Fruit fly (Drosophila melanogaster) whole organism, embryonic: ENCODE measurements around the gene CG32295.

Source experiments
- CG10979 ChIP-seq: fragments of 200-800 bp; sonication (Bioruptor generic); optimal IDR thresholded peaks from 2 replicates; lab custom pipeline; 2018; ENCODE audit warnings: missing biosample characterization, mild to moderate bottlenecking, missing genetic modification characterization, moderate library complexity
- CG13624 ChIP-seq: fragments of 200-800 bp; sonication (Bioruptor generic); optimal IDR thresholded peaks from 2 replicates; lab custom pipeline; 2016; ENCODE audit warnings: missing biosample characterization, missing genetic modification characterization
- CG13894 ChIP-seq: fragments of 200-800 bp; sonication (Bioruptor generic); optimal IDR thresholded peaks from 3 replicates; lab custom pipeline; 2018; ENCODE audit warnings: missing biosample characterization, mild to moderate bottlenecking, missing genetic modification characterization, moderate library complexity
- CG14441 ChIP-seq: fragments of 200-800 bp; sonication (Bioruptor generic); IDR thresholded peaks from 2 replicates; pipeline ENCODE4 v1.3.6; 2022; ENCODE audit warnings: missing biosample characterization, missing genetic modification characterization
- CG14860 ChIP-seq: fragments of 200-800 bp; sonication (Bioruptor generic); IDR thresholded peaks from 3 replicates; pipeline ENCODE4 v1.3.6; 2022; ENCODE audit warnings: missing biosample characterization, missing genetic modification characterization; ENCODE audit not compliant: partially characterized antibody
- CG15011 ChIP-seq: fragments of 200-800 bp; sonication (Bioruptor generic); optimal IDR thresholded peaks from 3 replicates; lab custom pipeline; 2018; ENCODE audit warnings: missing biosample characterization, mild to moderate bottlenecking, missing genetic modification characterization
- CG15601 ChIP-seq: fragments of 200-800 bp; sonication (Bioruptor generic); optimal IDR thresholded peaks from 3 replicates; lab custom pipeline; 2019; ENCODE audit warnings: missing biosample characterization, mild to moderate bottlenecking, missing genetic modification characterization, moderate library complexity
- CG16813 ChIP-seq: fragments of 200-800 bp; sonication (Bioruptor generic); IDR thresholded peaks from 3 replicates; pipeline ENCODE4 v1.3.6; 2022; ENCODE audit warnings: missing biosample characterization, missing genetic modification characterization; ENCODE audit not compliant: partially characterized antibody
- CG17361 ChIP-seq: fragments of 200-800 bp; sonication (Bioruptor generic); IDR thresholded peaks from 3 replicates; pipeline ENCODE4 v1.3.6; 2022; ENCODE audit warnings: missing biosample characterization, missing genetic modification characterization
- CG18476 ChIP-seq: fragments of 200-800 bp; sonication (Bioruptor generic); optimal IDR thresholded peaks from 2 replicates; lab custom pipeline; 2016; ENCODE audit warnings: missing biosample characterization, mild to moderate bottlenecking, missing genetic modification characterization
- CG2199 ChIP-seq: fragments of 200-800 bp; sonication (Bioruptor generic); IDR thresholded peaks from 3 replicates; pipeline ENCODE4 v1.3.6; 2022; ENCODE audit warnings: missing biosample characterization, missing genetic modification characterization
- CG4282 ChIP-seq: fragments of 200-800 bp; sonication (Bioruptor generic); optimal IDR thresholded peaks from 2 replicates; lab custom pipeline; 2016; ENCODE audit warnings: missing biosample characterization, missing genetic modification characterization
- CG6683 ChIP-seq: fragments of 200-800 bp; sonication (Bioruptor generic); optimal IDR thresholded peaks from 2 replicates; lab custom pipeline; 2017; ENCODE audit warnings: missing biosample characterization, mild to moderate bottlenecking, missing genetic modification characterization, missing genetic modification reagents
- CG6765 ChIP-seq: fragments of 200-800 bp; sonication (Bioruptor generic); optimal IDR thresholded peaks from 3 replicates; lab custom pipeline; 2017; ENCODE audit warnings: missing biosample characterization, mild to moderate bottlenecking, missing genetic modification characterization
- CG7839 ChIP-seq: fragments of 200-800 bp; sonication (Bioruptor generic); optimal IDR thresholded peaks from 3 replicates; lab custom pipeline; 2018; ENCODE audit warnings: missing biosample characterization, mild to moderate bottlenecking, missing genetic modification characterization, moderate library complexity
- CG8478 ChIP-seq: fragments of >200 bp; optimal IDR thresholded peaks from 2 replicates; lab custom pipeline; 2018
- Deaf1 ChIP-seq: fragments of 200-800 bp; optimal IDR thresholded peaks from 3 replicates; lab custom pipeline; 2019; ENCODE audit warnings: missing biosample characterization, mild to moderate bottlenecking, missing genetic modification characterization, moderate library complexity
- ERR ChIP-seq: fragments of 200-800 bp; sonication (Bioruptor generic); optimal IDR thresholded peaks from 2 replicates; lab custom pipeline; 2016; ENCODE audit warnings: missing biosample characterization, missing genetic modification characterization
- Ets97D ChIP-seq: fragments of 200-800 bp; sonication (Bioruptor generic); optimal IDR thresholded peaks from 3 replicates; lab custom pipeline; 2016; ENCODE audit warnings: missing biosample characterization, missing genetic modification characterization
- Hey ChIP-seq: fragments of 200-800 bp; sonication (Bioruptor generic); optimal IDR thresholded peaks from 3 replicates; lab custom pipeline; 2018; ENCODE audit warnings: missing biosample characterization, mild to moderate bottlenecking, missing genetic modification characterization
- Hsf ChIP-seq: fragments of 200-800 bp; sonication (Bioruptor generic); optimal IDR thresholded peaks from 3 replicates; lab custom pipeline; 2016; ENCODE audit warnings: missing biosample characterization, missing genetic modification characterization
- Kr ChIP-seq: fragments of 200-800 bp; sonication (Bioruptor generic); optimal IDR thresholded peaks from 2 replicates; lab custom pipeline; 2017; ENCODE audit warnings: missing biosample characterization, mild to moderate bottlenecking, missing genetic modification characterization
- Med ChIP-seq: fragments of 200-800 bp; sonication (Bioruptor generic); peaks from one replicate; lab custom pipeline; 2016; ENCODE audit warnings: missing biosample characterization, missing genetic modification characterization, mild to moderate bottlenecking, inconsistent platforms, moderate library complexity
- NC2β ChIP-seq: fragments of 200-800 bp; sonication (Bioruptor generic); optimal IDR thresholded peaks from 2 replicates; lab custom pipeline; 2016; ENCODE audit warnings: missing biosample characterization, missing genetic modification characterization
- Sry-δ ChIP-seq: fragments of 200-800 bp; sonication (Bioruptor generic); optimal IDR thresholded peaks from 2 replicates; lab custom pipeline; 2016; ENCODE audit warnings: missing biosample characterization, missing genetic modification characterization
- Ssrp ChIP-seq: fragments of 200-800 bp; sonication (Bioruptor generic); optimal IDR thresholded peaks from 2 replicates; lab custom pipeline; 2018; ENCODE audit warnings: missing biosample characterization, mild to moderate bottlenecking, missing genetic modification characterization, moderate library complexity
- ap ChIP-seq: fragments of 200-800 bp; sonication (Bioruptor generic); IDR thresholded peaks from 2 replicates; pipeline ENCODE4 v1.3.6; 2022; ENCODE audit warnings: missing biosample characterization, missing genetic modification characterization
- bigmax ChIP-seq: fragments of 200-800 bp; sonication (Bioruptor generic); optimal IDR thresholded peaks from 2 replicates; lab custom pipeline; 2018; ENCODE audit warnings: missing biosample characterization, mild to moderate bottlenecking, missing genetic modification characterization
- crc ChIP-seq: fragments of 200-800 bp; sonication (Bioruptor generic); optimal IDR thresholded peaks from 2 replicates; lab custom pipeline; 2016; ENCODE audit warnings: missing biosample characterization, missing genetic modification characterization
- croc ChIP-seq: fragments of 200-800 bp; sonication (Bioruptor generic); conservative IDR thresholded peaks from 3 replicates; pipeline ENCODE4 v1.3.6; 2022; ENCODE audit warnings: missing biosample characterization, missing genetic modification characterization
- dati ChIP-seq: fragments of 200-800 bp; sonication (Bioruptor generic); IDR thresholded peaks from 2 replicates; pipeline ENCODE4 v1.3.6; 2022; ENCODE audit warnings: missing biosample characterization, missing genetic modification characterization
- dimm ChIP-seq: fragments of 200-800 bp; sonication (Bioruptor generic); IDR thresholded peaks from 2 replicates; pipeline ENCODE4 v1.3.6; 2022; ENCODE audit warnings: missing biosample characterization, missing genetic modification characterization
- esg ChIP-seq: fragments of 200-800 bp; sonication (Bioruptor generic); conservative IDR thresholded peaks from 2 replicates; pipeline ENCODE4 v1.3.6; 2022; ENCODE audit warnings: missing biosample characterization, missing genetic modification characterization
- exex ChIP-seq: fragments of 200-800 bp; sonication (Bioruptor generic); optimal IDR thresholded peaks from 4 replicates; lab custom pipeline; 2018; ENCODE audit warnings: missing biosample characterization, mild to moderate bottlenecking, missing genetic modification characterization, moderate library complexity
- gem ChIP-seq: fragments of 200-800 bp; sonication (Bioruptor generic); optimal IDR thresholded peaks from 2 replicates; lab custom pipeline; 2019; ENCODE audit warnings: missing biosample characterization, mild to moderate bottlenecking, missing genetic modification characterization, moderate library complexity
- grn ChIP-seq: fragments of 200-800 bp; sonication (Bioruptor generic); optimal IDR thresholded peaks from 3 replicates; lab custom pipeline; 2017; ENCODE audit warnings: missing biosample characterization, missing genetic modification characterization
- gt ChIP-seq: fragments of 200-800 bp; sonication (Bioruptor generic); IDR thresholded peaks from 2 replicates; pipeline ENCODE4 v1.3.6; 2022; ENCODE audit warnings: missing biosample characterization, missing genetic modification characterization
- h ChIP-seq: fragments of >200 bp; optimal IDR thresholded peaks from 2 replicates; lab custom pipeline; 2017
- hth ChIP-seq: fragments of >200 bp; optimal IDR thresholded peaks from 2 replicates; lab custom pipeline; 2017; ENCODE audit warnings: inconsistent platforms
- jing ChIP-seq: fragments of 200-800 bp; sonication (Bioruptor generic); optimal IDR thresholded peaks from 2 replicates; lab custom pipeline; 2018; ENCODE audit warnings: missing biosample characterization, mild to moderate bottlenecking, missing genetic modification characterization
- odd ChIP-seq: fragments of 200-800 bp; sonication (Bioruptor generic); optimal IDR thresholded peaks from 2 replicates; lab custom pipeline; 2017; ENCODE audit warnings: missing biosample characterization, mild to moderate bottlenecking, missing genetic modification characterization
- org-1 ChIP-seq: fragments of 200-800 bp; sonication (Bioruptor generic); optimal IDR thresholded peaks from 2 replicates; lab custom pipeline; 2017; ENCODE audit warnings: missing biosample characterization, missing genetic modification characterization
- psq ChIP-seq: fragments of 200-800 bp; sonication (Bioruptor generic); optimal IDR thresholded peaks from 2 replicates; lab custom pipeline; 2017; ENCODE audit warnings: missing biosample characterization, missing genetic modification characterization
- pum ChIP-seq: fragments of 200-800 bp; sonication (Bioruptor generic); optimal IDR thresholded peaks from 2 replicates; lab custom pipeline; 2016; ENCODE audit warnings: missing biosample characterization, missing genetic modification characterization
- scrt ChIP-seq: fragments of 200-800 bp; sonication (Bioruptor generic); optimal IDR thresholded peaks from 2 replicates; lab custom pipeline; 2018; ENCODE audit warnings: missing biosample characterization, mild to moderate bottlenecking, missing genetic modification characterization, moderate library complexity
- sd ChIP-seq: fragments of 200-800 bp; sonication (Bioruptor generic); optimal IDR thresholded peaks from 3 replicates; lab custom pipeline; 2018; ENCODE audit warnings: missing biosample characterization, mild to moderate bottlenecking, missing genetic modification characterization, moderate library complexity
- sens-2 ChIP-seq: fragments of 200-800 bp; sonication (Bioruptor generic); IDR thresholded peaks from 2 replicates; pipeline ENCODE4 v1.3.6; 2022; ENCODE audit warnings: missing biosample characterization, missing genetic modification characterization
- sisA ChIP-seq: fragments of 200-800 bp; sonication (Bioruptor generic); IDR thresholded peaks from 2 replicates; pipeline ENCODE4 v1.3.6; 2022; ENCODE audit warnings: missing biosample characterization, missing genetic modification characterization
- so ChIP-seq: fragments of 200-800 bp; sonication (Bioruptor generic); IDR thresholded peaks from 3 replicates; pipeline ENCODE4 v1.3.6; 2022; ENCODE audit warnings: missing biosample characterization, missing genetic modification characterization
- unpg ChIP-seq: fragments of 200-800 bp; sonication (Bioruptor generic); optimal IDR thresholded peaks from 3 replicates; lab custom pipeline; 2018; ENCODE audit warnings: missing biosample characterization, mild to moderate bottlenecking, missing genetic modification characterization, moderate library complexity
- zf30C ChIP-seq: fragments of 200-800 bp; sonication (Bioruptor generic); optimal IDR thresholded peaks from 3 replicates; lab custom pipeline; 2018; ENCODE audit warnings: missing biosample characterization, mild to moderate bottlenecking, missing genetic modification characterization

CG32295 gene

DNA sequence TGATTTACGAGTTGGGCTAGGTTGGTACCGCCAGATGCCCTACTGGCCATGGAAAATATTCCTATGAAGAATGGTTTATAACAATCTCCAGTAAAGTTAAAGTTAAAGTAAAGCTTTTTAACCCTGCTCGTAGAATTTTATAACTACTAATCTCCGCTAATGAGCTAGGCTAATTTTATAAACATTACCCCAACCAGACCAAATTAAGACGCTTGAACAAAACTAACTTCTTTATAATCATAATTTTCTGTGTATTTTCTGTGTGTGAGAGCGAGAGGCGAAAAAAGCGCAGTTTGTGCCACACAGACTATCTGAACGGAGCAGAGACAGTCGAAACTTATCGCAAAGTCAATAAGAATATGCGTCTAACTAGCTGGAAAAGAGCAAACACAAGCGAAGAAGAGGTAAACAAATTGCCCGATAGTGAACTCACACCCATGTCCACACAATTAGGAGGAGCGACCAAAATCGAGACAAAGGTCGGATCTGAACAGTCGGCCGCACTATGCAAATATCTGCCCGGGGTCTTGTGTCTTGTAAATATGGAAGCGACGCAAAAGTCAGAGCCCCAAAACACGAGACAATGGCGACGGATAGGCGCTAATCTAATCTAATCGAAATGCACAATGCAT, 10.3 kb upstream of the CG32295 start (continued):
- peak; percentile 20 for TF ChIP-seq Hsf (GFP tag; lab: Kevin White, UChicago)
- TF ChIP-seq CG8478 (lab: Kevin White, UChicago) = no peak
- no peak for TF ChIP-seq CG16813
- TF ChIP-seq CG7839 = peak; percentile 47
- TF ChIP-seq CG13894 (tag; lab: Kevin White, UChicago) = peak; percentile 8
- TF ChIP-seq Deaf1 (tag; lab: Kevin White, UChicago) = peak; percentile 12
- TF ChIP-seq so (GFP tag; lab: Robert Waterston, UW) = peak; percentile 73; the same call in 2 of the 3 replicates
- peak; percentile 1 for TF ChIP-seq Ets97D (GFP tag; lab: Kevin White, UChicago)
- TF ChIP-seq hth (lab: Kevin White, UChicago) = no peak
- TF ChIP-seq sens-2 (GFP tag; lab: Robert Waterston, UW) = no peak
- peak; percentile 52 for TF ChIP-seq CG14441
- peak; percentile 22; the same call in 1 of the 3 replicates for TF ChIP-seq croc (GFP tag; lab: Robert Waterston, UW)
- no peak for TF ChIP-seq Ssrp (tag; lab: Kevin White, UChicago)
- TF ChIP-seq grn (GFP tag; lab: Kevin White, UChicago) = peak; percentile 41
- peak; percentile 66 for TF ChIP-seq NC2β (GFP tag; lab: Kevin White, UChicago)
- no peak for TF ChIP-seq pum (GFP tag; lab: Kevin White, UChicago)
- TF ChIP-seq Hey (tag; lab: Kevin White, UChicago) = peak; percentile 57
- TF ChIP-seq CG4282 (GFP tag; lab: Kevin White, UChicago) = no peak
- TF ChIP-seq ap = peak; percentile 40; the same call in 1 of the 2 replicates
- no peak for TF ChIP-seq dati (GFP tag; lab: Robert Waterston, UW)
- TF ChIP-seq bigmax = peak; percentile 35
- peak; percentile 84 for TF ChIP-seq CG15601 (tag; lab: Kevin White, UChicago)
- TF ChIP-seq CG2199 (GFP tag; lab: Robert Waterston, UW) = no peak
- TF ChIP-seq exex (tag; lab: Kevin White, UChicago) = peak; percentile 41
- no peak for TF ChIP-seq jing
- peak; percentile 58 for TF ChIP-seq unpg (GFP tag; lab: Kevin White, UChicago)
- peak; percentile 93 for TF ChIP-seq Med
- TF ChIP-seq psq (GFP tag; lab: Kevin White, UChicago) = no peak
- TF ChIP-seq odd (GFP tag; lab: Kevin White, UChicago) = peak; percentile 81
- TF ChIP-seq sisA (GFP tag; lab: Robert Waterston, UW) = no peak
- TF ChIP-seq CG17361 (GFP tag; lab: Robert Waterston, UW) = peak; percentile 59; the same call in 2 of the 3 replicates
- peak; percentile 55 for TF ChIP-seq Kr (GFP tag; lab: Kevin White, UChicago)
- no peak for TF ChIP-seq h (lab: Kevin White, UChicago)
- peak; percentile 66 for TF ChIP-seq scrt (GFP tag; lab: Kevin White, UChicago)
- no peak for TF ChIP-seq gt (GFP tag; lab: Robert Waterston, UW)
- peak; percentile 58 for TF ChIP-seq gem (tag; lab: Kevin White, UChicago)
- peak; percentile 12 for TF ChIP-seq ERR (GFP tag; lab: Kevin White, UChicago)
- TF ChIP-seq CG6765 = peak; percentile 75
- peak; percentile 51 for TF ChIP-seq CG18476 (GFP tag; lab: Kevin White, UChicago)
- TF ChIP-seq CG15011 (GFP tag; lab: Kevin White, UChicago) = peak; percentile 72
- no peak for TF ChIP-seq dimm
- TF ChIP-seq Sry-δ (GFP tag; lab: Kevin White, UChicago) = peak; percentile 19
- peak; percentile 34 for TF ChIP-seq CG10979 (tag; lab: Kevin White, UChicago)
- peak; percentile 60 for TF ChIP-seq CG6683 (GFP tag; lab: Kevin White, UChicago)
- no peak for TF ChIP-seq CG14860 (GFP tag; lab: Robert Waterston, UW)
- TF ChIP-seq org-1 (GFP tag; lab: Kevin White, UChicago) = peak; percentile 78
- no peak for TF ChIP-seq esg (GFP tag; lab: Robert Waterston, UW)
- TF ChIP-seq zf30C (GFP tag; lab: Kevin White, UChicago) = no peak
- TF ChIP-seq sd (tag; lab: Kevin White, UChicago) = no peak
- peak; percentile 48 for TF ChIP-seq crc (GFP tag; lab: Kevin White, UChicago)
- peak; percentile 17 for TF ChIP-seq CG13624 (GFP tag; lab: Kevin White, UChicago)
